Worm (Caenorhabditis elegans): ENCODE results near the gene srd-34.

srd-34 gene

ce11 chrV:10564830-10565365 lies 16.0 kb upstream of the srd-34 start, which contains the start of gene cat-4:
Gene cat-4, plus strand, starts transcription at chrV:10564880.
- TF ChIP-seq ceh-36 (tag; optimal IDR thresholded peaks at IDR 0.05) (no peak), sea-1 (GFP tag; conservative IDR thresholded peaks at IDR 0.05) (no peak), tra-4 (tag; optimal IDR thresholded peaks at IDR 0.05) (no peak), ets-7 (tag; optimal IDR thresholded peaks at IDR 0.05) (no peak), scrt-1 (GFP tag; IDR thresholded peaks at IDR 0.05) (no peak), flt-1 (GFP tag; IDR thresholded peaks at IDR 0.05) (no peak), aly-1 (tag; optimal IDR thresholded peaks at IDR 0.05) (no peak), hmbx-1 (tag; optimal IDR thresholded peaks at IDR 0.05) (no peak), pes-1 (GFP tag; IDR thresholded peaks at IDR 0.05) (no peak), hnd-1 (tag; optimal IDR thresholded peaks at IDR 0.05) (no peak), F13C5.2 (tag; optimal IDR thresholded peaks at IDR 0.05) (no peak)

DNA sequence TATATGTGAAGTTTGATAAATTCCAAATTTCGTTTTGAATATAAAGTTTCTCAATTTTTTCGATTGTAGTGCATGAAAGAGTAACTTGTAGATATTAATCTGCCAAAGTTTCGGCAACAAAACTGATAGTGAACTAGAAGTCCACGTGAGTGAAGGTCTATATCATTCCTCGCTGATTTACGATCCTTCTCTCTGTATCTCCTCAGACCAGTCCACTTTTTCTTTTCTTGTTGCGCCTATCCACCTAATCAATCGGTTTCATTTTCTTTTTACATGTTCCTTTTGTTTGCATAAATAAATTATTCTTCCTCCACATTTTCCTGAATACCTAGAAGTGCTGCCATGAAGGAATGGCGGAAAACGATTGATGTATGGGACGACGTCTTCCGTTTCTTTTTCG lies 15.3 kb upstream of the srd-34 start:
- TF ChIP-seq B0310.2 (tag; optimal IDR thresholded peaks at IDR 0.05) (no peak), pes-1 (GFP tag; IDR thresholded peaks at IDR 0.05) (no peak), hmg-4 (GFP tag; optimal IDR thresholded peaks at IDR 0.05) (no peak), ceh-36 (tag; optimal IDR thresholded peaks at IDR 0.05) (no peak), ama-1 (optimal IDR thresholded peaks at IDR 0.05) (no peak)

DNA sequence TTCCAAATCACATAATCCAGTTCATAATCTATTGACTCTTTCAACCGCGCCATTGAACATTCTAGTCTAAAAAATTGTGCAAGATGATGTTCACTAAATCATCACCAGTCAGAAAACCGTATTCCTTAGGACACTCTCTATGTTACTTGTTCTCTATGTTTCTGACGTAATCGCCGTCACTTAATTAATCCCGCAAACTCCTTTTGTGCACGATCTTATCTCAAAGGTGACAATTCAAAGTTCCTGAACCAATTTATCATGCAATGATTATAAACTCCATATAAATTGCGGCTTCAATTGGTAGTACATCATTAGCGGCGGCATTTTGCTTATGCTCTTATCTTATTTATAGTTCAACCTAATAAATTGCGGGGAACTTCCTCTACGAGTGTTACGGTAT lies 13.9 kb upstream of the srd-34 start:
- no peak for TF ChIP-seq scrt-1 (GFP tag; IDR thresholded peaks at IDR 0.05)
- no peak for TF ChIP-seq ceh-13 (GFP tag; optimal IDR thresholded peaks at IDR 0.05)
- TF ChIP-seq hmg-4 (GFP tag; optimal IDR thresholded peaks at IDR 0.05) = no peak
- no peak for TF ChIP-seq tbx-11 (GFP tag; IDR thresholded peaks at IDR 0.05)
- TF ChIP-seq ets-7 (tag; optimal IDR thresholded peaks at IDR 0.05) = no peak
- TF ChIP-seq aly-1 (tag; optimal IDR thresholded peaks at IDR 0.05) = no peak
- no peak for TF ChIP-seq ceh-36 (tag; optimal IDR thresholded peaks at IDR 0.05)
- TF ChIP-seq F13C5.2 (tag; optimal IDR thresholded peaks at IDR 0.05) = no peak
- TF ChIP-seq hnd-1 (tag; optimal IDR thresholded peaks at IDR 0.05) = no peak
- no peak for TF ChIP-seq flt-1 (GFP tag; IDR thresholded peaks at IDR 0.05)
- TF ChIP-seq sea-1 (GFP tag; conservative IDR thresholded peaks at IDR 0.05) = no peak
- no peak for TF ChIP-seq ama-1 (optimal IDR thresholded peaks at IDR 0.05)

- TF ChIP-seq ceh-36 (tag; optimal IDR thresholded peaks at IDR 0.05) = no peak
- no peak for TF ChIP-seq aly-1 (tag; optimal IDR thresholded peaks at IDR 0.05)
- TF ChIP-seq F13C5.2 (tag; optimal IDR thresholded peaks at IDR 0.05) = no peak
- no peak for TF ChIP-seq sea-1 (GFP tag; conservative IDR thresholded peaks at IDR 0.05)
Observed at ce11 chrV:10561632-10562031, 12.8 kb upstream of the srd-34 start.

DNA sequence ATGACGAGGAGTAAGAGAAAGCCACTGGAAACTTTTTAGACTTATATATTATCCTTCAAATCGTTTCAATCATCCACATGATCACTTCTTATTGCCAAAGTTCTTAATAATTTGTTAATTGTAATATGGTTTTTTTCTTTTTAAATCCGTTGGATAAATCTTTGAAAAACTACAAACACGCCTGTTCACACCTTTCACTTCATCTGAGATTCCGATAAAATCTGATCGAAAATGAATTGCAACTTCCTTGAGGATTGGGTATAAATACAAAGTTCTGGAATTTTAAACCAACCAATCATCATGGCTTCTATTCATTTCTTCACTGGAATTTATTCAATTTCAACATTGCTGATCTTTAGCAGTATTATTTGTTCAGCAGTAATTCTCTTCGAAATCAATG lies 11.7 kb upstream of the srd-34 start, which contains the start of gene col-152:
Gene col-152, plus strand, starts transcription at position 301 of the 400 bp plus-strand sequence.
- TF ChIP-seq scrt-1 (GFP tag; IDR thresholded peaks at IDR 0.05) = no peak
- no peak for TF ChIP-seq flt-1 (GFP tag; IDR thresholded peaks at IDR 0.05)
- no peak for TF ChIP-seq ceh-36 (tag; optimal IDR thresholded peaks at IDR 0.05)
- no peak for TF ChIP-seq pes-1 (GFP tag; IDR thresholded peaks at IDR 0.05)
- TF ChIP-seq sea-1 (GFP tag; conservative IDR thresholded peaks at IDR 0.05) = no peak

- TF ChIP-seq scrt-1 (GFP tag; IDR thresholded peaks at IDR 0.05) = no peak
- TF ChIP-seq hmbx-1 (tag; optimal IDR thresholded peaks at IDR 0.05) = no peak
- no peak for TF ChIP-seq ceh-13 (GFP tag; optimal IDR thresholded peaks at IDR 0.05)
- TF ChIP-seq ceh-36 (tag; optimal IDR thresholded peaks at IDR 0.05) = no peak
- no peak for TF ChIP-seq hmg-4 (GFP tag; optimal IDR thresholded peaks at IDR 0.05)
- TF ChIP-seq pes-1 (GFP tag; IDR thresholded peaks at IDR 0.05) = no peak
- TF ChIP-seq tra-4 (tag; optimal IDR thresholded peaks at IDR 0.05) = no peak
- TF ChIP-seq flt-1 (GFP tag; IDR thresholded peaks at IDR 0.05) = no peak
- no peak for TF ChIP-seq tbx-37 (GFP tag; conservative IDR thresholded peaks at IDR 0.05)
- TF ChIP-seq sea-1 (GFP tag; conservative IDR thresholded peaks at IDR 0.05) = no peak
- no peak for TF ChIP-seq F13C5.2 (tag; optimal IDR thresholded peaks at IDR 0.05)
- TF ChIP-seq ets-7 (tag; optimal IDR thresholded peaks at IDR 0.05) = no peak
- no peak for TF ChIP-seq hnd-1 (tag; optimal IDR thresholded peaks at IDR 0.05)
- TF ChIP-seq B0310.2 (tag; optimal IDR thresholded peaks at IDR 0.05) = no peak
- no peak for TF ChIP-seq tbx-11 (GFP tag; IDR thresholded peaks at IDR 0.05)
- TF ChIP-seq ama-1 (optimal IDR thresholded peaks at IDR 0.05) = no peak
- no peak for TF ChIP-seq aly-1 (tag; optimal IDR thresholded peaks at IDR 0.05)
Observed at ce11 chrV:10557676-10558075, 8.8 kb upstream of the srd-34 start, which contains the start of gene best-14. Gene best-14, plus strand, starts transcription at chrV:10557976.

- TF ChIP-seq tbx-37 (GFP tag; conservative IDR thresholded peaks at IDR 0.05) (no peak), F13C5.2 (tag; optimal IDR thresholded peaks at IDR 0.05) (no peak), hnd-1 (tag; optimal IDR thresholded peaks at IDR 0.05) (no peak), flt-1 (GFP tag; IDR thresholded peaks at IDR 0.05) (no peak), aly-1 (tag; optimal IDR thresholded peaks at IDR 0.05) (no peak), tbx-11 (GFP tag; IDR thresholded peaks at IDR 0.05) (no peak), tra-4 (tag; optimal IDR thresholded peaks at IDR 0.05) (no peak), ama-1 (optimal IDR thresholded peaks at IDR 0.05) (no peak), sea-1 (GFP tag; conservative IDR thresholded peaks at IDR 0.05) (no peak), hmbx-1 (tag; optimal IDR thresholded peaks at IDR 0.05) (no peak), B0310.2 (tag; optimal IDR thresholded peaks at IDR 0.05) (no peak), hmg-4 (GFP tag; optimal IDR thresholded peaks at IDR 0.05) (no peak), ceh-13 (GFP tag; optimal IDR thresholded peaks at IDR 0.05) (no peak), scrt-1 (GFP tag; IDR thresholded peaks at IDR 0.05) (no peak)
Observed at ce11 chrV:10557094-10557493, 8.2 kb upstream of the srd-34 start.

- no peak for TF ChIP-seq sea-1 (GFP tag; conservative IDR thresholded peaks at IDR 0.05)
- TF ChIP-seq F13C5.2 (tag; optimal IDR thresholded peaks at IDR 0.05) = no peak
- TF ChIP-seq aly-1 (tag; optimal IDR thresholded peaks at IDR 0.05) = no peak
- no peak for TF ChIP-seq B0310.2 (tag; optimal IDR thresholded peaks at IDR 0.05)
- no peak for TF ChIP-seq hmbx-1 (tag; optimal IDR thresholded peaks at IDR 0.05)
- no peak for TF ChIP-seq flt-1 (GFP tag; IDR thresholded peaks at IDR 0.05)
- no peak for TF ChIP-seq tbx-37 (GFP tag; conservative IDR thresholded peaks at IDR 0.05)
- no peak for TF ChIP-seq tra-4 (tag; optimal IDR thresholded peaks at IDR 0.05)
- no peak for TF ChIP-seq tbx-11 (GFP tag; IDR thresholded peaks at IDR 0.05)
- no peak for TF ChIP-seq ceh-36 (tag; optimal IDR thresholded peaks at IDR 0.05)
Observed at ce11 chrV:10556362-10556761, 7.5 kb upstream of the srd-34 start.
